Worm (Caenorhabditis elegans): ENCODE measurements around the gene sru-28.

DNA sequence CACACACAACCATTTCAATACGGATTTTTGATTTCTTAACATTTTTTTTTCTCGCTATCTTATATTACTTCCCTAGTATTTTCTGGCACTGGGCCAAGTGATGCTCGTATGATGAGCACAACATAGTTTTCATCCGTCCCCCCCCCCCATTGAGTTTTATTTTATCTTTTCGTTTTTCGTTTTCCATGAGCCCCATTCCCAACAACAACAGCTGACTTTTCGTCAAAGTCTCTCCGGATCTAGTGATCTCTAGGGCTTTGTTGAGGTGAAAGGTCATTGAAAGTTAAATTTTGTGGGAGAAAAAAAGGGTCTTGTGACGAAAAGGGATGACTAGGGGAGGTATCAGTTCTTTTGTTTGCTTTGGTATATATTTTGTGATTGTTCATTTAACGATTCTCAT, 25.3 kb upstream of the sru-28 start:
- TF ChIP-seq lin-11 (tag; optimal IDR thresholded peaks at IDR 0.05) (no peak), tbx-7 (tag; optimal IDR thresholded peaks at IDR 0.05) (no peak), hlh-6 (tag; optimal IDR thresholded peaks at IDR 0.05) (no peak)
